Fruit fly (Drosophila melanogaster) whole organism, embryonic: Measurements from ENCODE around the gene Rpn10.
A peak's percentile ranks its signal among the peaks of the same experiment; 100 is the strongest.

ENCODE experiments used
- Bteb2 ChIP-seq: fragments of 200-800 bp; sonication (Bioruptor generic); optimal IDR thresholded peaks from 2 replicates; lab custom pipeline; 2016; ENCODE audit warnings: missing biosample characterization, missing genetic modification characterization
- CG10267 ChIP-seq: fragments of 200-800 bp; sonication (Bioruptor generic); optimal IDR thresholded peaks from 2 replicates; lab custom pipeline; 2018; ENCODE audit warnings: missing biosample characterization, mild to moderate bottlenecking, missing genetic modification characterization, moderate library complexity
- CG10274 ChIP-seq: fragments of 200-800 bp; sonication (Bioruptor generic); optimal IDR thresholded peaks from 3 replicates; lab custom pipeline; 2017; ENCODE audit warnings: missing biosample characterization, mild to moderate bottlenecking, missing genetic modification characterization
- CG10366 ChIP-seq: fragments of 200-800 bp; sonication (Bioruptor generic); IDR thresholded peaks from 2 replicates; pipeline ENCODE4 v1.3.6; 2022; ENCODE audit warnings: missing biosample characterization, missing genetic modification characterization
- CG11398 ChIP-seq: fragments of 200-800 bp; sonication (Bioruptor generic); optimal IDR thresholded peaks from 2 replicates; lab custom pipeline; 2016; ENCODE audit warnings: missing biosample characterization, missing genetic modification characterization
- CG11504 ChIP-seq: fragments of 200-800 bp; sonication (Bioruptor generic); optimal IDR thresholded peaks from 3 replicates; lab custom pipeline; 2019; ENCODE audit warnings: missing biosample characterization, mild to moderate bottlenecking, missing genetic modification characterization, moderate library complexity
- CG12155 ChIP-seq: fragments of 200-800 bp; sonication (Bioruptor generic); optimal IDR thresholded peaks from 3 replicates; lab custom pipeline; 2016; ENCODE audit warnings: missing biosample characterization, missing genetic modification characterization
- CG13296 ChIP-seq: fragments of 200-800 bp; sonication (Bioruptor generic); optimal IDR thresholded peaks from 3 replicates; lab custom pipeline; 2018; ENCODE audit warnings: missing biosample characterization, mild to moderate bottlenecking, missing genetic modification characterization
- CG3065 ChIP-seq: fragments of 200-800 bp; sonication (Bioruptor generic); optimal IDR thresholded peaks from 2 replicates; lab custom pipeline; 2016; ENCODE audit warnings: missing biosample characterization, missing genetic modification characterization
- CG32767 ChIP-seq: fragments of 200-800 bp; sonication (Bioruptor generic); IDR thresholded peaks from 2 replicates; pipeline ENCODE4 v1.3.6; 2022; ENCODE audit warnings: missing biosample characterization, missing genetic modification characterization
- CG34422 ChIP-seq: fragments of 200-800 bp; sonication (Bioruptor generic); IDR thresholded peaks from 3 replicates; pipeline ENCODE4 v1.3.6; 2022; ENCODE audit warnings: missing biosample characterization, missing genetic modification characterization
- CG4820 ChIP-seq: fragments of 200-800 bp; sonication (Bioruptor generic); optimal IDR thresholded peaks from 3 replicates; lab custom pipeline; 2016; ENCODE audit warnings: missing biosample characterization, missing genetic modification characterization
- CG6272 ChIP-seq: fragments of 200-800 bp; sonication (Bioruptor generic); IDR thresholded peaks from 2 replicates; pipeline ENCODE4 v1.3.6; 2022; ENCODE audit warnings: missing biosample characterization, missing genetic modification characterization
- CG7271 ChIP-seq: fragments of 200-800 bp; sonication (Bioruptor generic); optimal IDR thresholded peaks from 2 replicates; lab custom pipeline; 2018; ENCODE audit warnings: missing biosample characterization, mild to moderate bottlenecking, missing genetic modification characterization, moderate library complexity
- CG8924 ChIP-seq: fragments of 200-800 bp; optimal IDR thresholded peaks from 3 replicates; lab custom pipeline; 2019; ENCODE audit warnings: missing biosample characterization, mild to moderate bottlenecking, missing genetic modification characterization, moderate library complexity
- CG9215 ChIP-seq: fragments of 200-800 bp; sonication (Bioruptor generic); IDR thresholded peaks from 2 replicates; pipeline ENCODE4 v1.3.6; 2022; ENCODE audit warnings: missing biosample characterization, missing genetic modification characterization
- CG9817 ChIP-seq: fragments of 200-800 bp; sonication (Bioruptor generic); optimal IDR thresholded peaks from 2 replicates; lab custom pipeline; 2018; ENCODE audit warnings: missing biosample characterization, mild to moderate bottlenecking, missing genetic modification characterization, moderate library complexity
- CG9876 ChIP-seq: fragments of 200-800 bp; sonication (Bioruptor generic); optimal IDR thresholded peaks from 2 replicates; lab custom pipeline; 2016; ENCODE audit warnings: missing biosample characterization, missing genetic modification characterization
- CoRest ChIP-seq: fragments of 200-800 bp; sonication (Bioruptor generic); optimal IDR thresholded peaks from 3 replicates; lab custom pipeline; 2018; ENCODE audit warnings: missing biosample characterization, mild to moderate bottlenecking, missing genetic modification characterization, moderate library complexity
- Dbx ChIP-seq: fragments of 200-800 bp; sonication (Bioruptor generic); IDR thresholded peaks from 3 replicates; pipeline ENCODE4 v1.3.6; 2022; ENCODE audit warnings: missing biosample characterization, missing genetic modification characterization
- Dll ChIP-seq: fragments of 200-800 bp; sonication (Bioruptor generic); IDR thresholded peaks from 4 replicates; pipeline ENCODE4 v1.3.6; 2022; ENCODE audit warnings: missing biosample characterization, missing genetic modification characterization; ENCODE audit not compliant: partially characterized antibody
- E2f1 ChIP-seq: fragments of 200-800 bp; sonication (Bioruptor generic); IDR thresholded peaks from 2 replicates; pipeline ENCODE4 v1.3.6; 2022; ENCODE audit warnings: missing biosample characterization, missing genetic modification characterization
- Ets97D ChIP-seq: fragments of 200-800 bp; sonication (Bioruptor generic); optimal IDR thresholded peaks from 3 replicates; lab custom pipeline; 2016; ENCODE audit warnings: missing biosample characterization, missing genetic modification characterization
- Fer1 ChIP-seq: fragments of 200-800 bp; sonication (Bioruptor generic); optimal IDR thresholded peaks from 2 replicates; lab custom pipeline; 2017; ENCODE audit warnings: missing biosample characterization, mild to moderate bottlenecking, missing genetic modification characterization
- HLH4C ChIP-seq: fragments of 200-800 bp; sonication (Bioruptor generic); IDR thresholded peaks from 3 replicates; pipeline ENCODE4 v1.3.6; 2022; ENCODE audit warnings: missing biosample characterization, missing genetic modification characterization; ENCODE audit not compliant: partially characterized antibody
- Hey ChIP-seq: fragments of 200-800 bp; sonication (Bioruptor generic); optimal IDR thresholded peaks from 3 replicates; lab custom pipeline; 2018; ENCODE audit warnings: missing biosample characterization, mild to moderate bottlenecking, missing genetic modification characterization
- Hmr ChIP-seq: fragments of 200-800 bp; sonication (Bioruptor generic); optimal IDR thresholded peaks from 3 replicates; lab custom pipeline; 2017; ENCODE audit warnings: mild to moderate bottlenecking, missing biosample characterization, missing genetic modification reagents, missing genetic modification characterization
- Lim3 ChIP-seq: fragments of 200-800 bp; sonication (Bioruptor generic); IDR thresholded peaks from 2 replicates; pipeline ENCODE4 v1.3.6; 2022; ENCODE audit warnings: missing biosample characterization, missing genetic modification characterization
- NC2α ChIP-seq: fragments of 200-800 bp; sonication (Bioruptor generic); optimal IDR thresholded peaks from 2 replicates; lab custom pipeline; 2016; ENCODE audit warnings: missing biosample characterization, missing genetic modification characterization
- Side ChIP-seq: fragments of 200-800 bp; sonication (Bioruptor generic); optimal IDR thresholded peaks from 2 replicates; lab custom pipeline; 2016; ENCODE audit warnings: missing biosample characterization, missing genetic modification characterization
- amos ChIP-seq: fragments of 200-800 bp; sonication (Bioruptor generic); IDR thresholded peaks from 2 replicates; pipeline ENCODE4 v1.3.6; 2022; ENCODE audit warnings: missing biosample characterization, missing genetic modification characterization; ENCODE audit not compliant: partially characterized antibody
- ara ChIP-seq: fragments of 200-800 bp; sonication (Bioruptor generic); IDR thresholded peaks from 2 replicates; pipeline ENCODE4 v1.3.6; 2022; ENCODE audit warnings: missing biosample characterization, missing genetic modification characterization
- ase ChIP-seq: fragments of 200-800 bp; sonication (Bioruptor generic); IDR thresholded peaks from 3 replicates; pipeline ENCODE4 v1.3.6; 2022; ENCODE audit warnings: missing biosample characterization, missing genetic modification characterization
- bigmax ChIP-seq: fragments of 200-800 bp; sonication (Bioruptor generic); optimal IDR thresholded peaks from 2 replicates; lab custom pipeline; 2018; ENCODE audit warnings: missing biosample characterization, mild to moderate bottlenecking, missing genetic modification characterization
- cad ChIP-seq: fragments of >200 bp; optimal IDR thresholded peaks from 2 replicates; lab custom pipeline; 2017; ENCODE audit warnings: missing biosample characterization, missing genetic modification characterization
- cg ChIP-seq: fragments of 200-800 bp; sonication (Bioruptor generic); optimal IDR thresholded peaks from 3 replicates; lab custom pipeline; 2019; ENCODE audit warnings: missing biosample characterization, mild to moderate bottlenecking, missing genetic modification characterization, moderate library complexity
- en ChIP-seq: fragments of 200-800 bp; sonication (Bioruptor generic); optimal IDR thresholded peaks from 2 replicates; lab custom pipeline; 2016; ENCODE audit warnings: missing biosample characterization, missing genetic modification characterization
- ewg ChIP-seq: fragments of 200-800 bp; sonication (Bioruptor generic); optimal IDR thresholded peaks from 3 replicates; lab custom pipeline; 2017; ENCODE audit warnings: mild to moderate bottlenecking, missing biosample characterization, missing genetic modification reagents, missing genetic modification characterization
- grau ChIP-seq: fragments of 200-800 bp; optimal IDR thresholded peaks from 3 replicates; lab custom pipeline; 2019; ENCODE audit warnings: missing biosample characterization, mild to moderate bottlenecking, missing genetic modification characterization, moderate library complexity
- hth ChIP-seq: fragments of >200 bp; optimal IDR thresholded peaks from 2 replicates; lab custom pipeline; 2017; ENCODE audit warnings: inconsistent platforms
- nom ChIP-seq: fragments of 200-800 bp; sonication (Bioruptor generic); optimal IDR thresholded peaks from 2 replicates; lab custom pipeline; 2017; ENCODE audit warnings: missing biosample characterization, missing genetic modification characterization, mild to moderate bottlenecking, moderate library complexity, missing genetic modification reagents
- otp ChIP-seq: fragments of 200-800 bp; sonication (Bioruptor generic); IDR thresholded peaks from 3 replicates; pipeline ENCODE4, ENCODE4 v1.3.6; 2022; ENCODE audit warnings: missing biosample characterization, missing genetic modification characterization
- pnt ChIP-seq: fragments of 200-800 bp; sonication (Bioruptor generic); optimal IDR thresholded peaks from 3 replicates; lab custom pipeline; 2016; ENCODE audit warnings: missing biosample characterization, missing genetic modification characterization
- psq ChIP-seq: fragments of 200-800 bp; sonication (Bioruptor generic); optimal IDR thresholded peaks from 2 replicates; lab custom pipeline; 2017; ENCODE audit warnings: missing biosample characterization, missing genetic modification characterization
- sc ChIP-seq, 3 experiments: fragments of >200 bp in 2 of 3; fragments of 200-800 bp in 1 of 3; sonication (Bioruptor generic) in 1 of 3; optimal IDR thresholded peaks; 2 replicates in 2 of 3; 3 replicates in 1 of 3; lab custom pipeline; 2017; ENCODE audit warnings: mild to moderate bottlenecking in 1 of 3, missing biosample characterization in 1 of 3, missing genetic modification characterization in 1 of 3, missing genetic modification reagents in 1 of 3
- scrt ChIP-seq: fragments of 200-800 bp; sonication (Bioruptor generic); optimal IDR thresholded peaks from 2 replicates; lab custom pipeline; 2018; ENCODE audit warnings: missing biosample characterization, mild to moderate bottlenecking, missing genetic modification characterization, moderate library complexity
- slbo ChIP-seq: fragments of 200-800 bp; sonication (Bioruptor generic); IDR thresholded peaks from 2 replicates; pipeline ENCODE4 v1.3.6; 2022; ENCODE audit warnings: missing biosample characterization, missing genetic modification characterization
- ssp ChIP-seq: fragments of 200-800 bp; sonication (Bioruptor generic); IDR thresholded peaks from 2 replicates; pipeline ENCODE4 v1.3.6; 2022; ENCODE audit warnings: missing biosample characterization, missing genetic modification characterization
- tll ChIP-seq, 2 experiments: fragments of 200-800 bp in 1 of 2; fragments of >200 bp in 1 of 2; sonication (Bioruptor generic) in 1 of 2; optimal IDR thresholded peaks; 2 replicates each; lab custom pipeline; 2017 to 2019; ENCODE audit warnings: missing biosample characterization in 2 of 2, missing genetic modification characterization in 2 of 2, mild to moderate bottlenecking in 1 of 2, moderate library complexity in 1 of 2
- tna ChIP-seq: fragments of 200-800 bp; sonication (Bioruptor generic); IDR thresholded peaks from 2 replicates; pipeline ENCODE4 v1.3.6; 2022; ENCODE audit warnings: missing biosample characterization, missing genetic modification characterization; ENCODE audit not compliant: partially characterized antibody
- yki ChIP-seq: fragments of >200 bp; optimal IDR thresholded peaks from 3 replicates; lab custom pipeline; 2018
- zen2 ChIP-seq: fragments of 200-800 bp; sonication (Bioruptor generic); IDR thresholded peaks from 3 replicates; pipeline ENCODE4 v1.3.6; 2022; ENCODE audit warnings: missing biosample characterization, missing genetic modification characterization; ENCODE audit not compliant: partially characterized antibody

Gene Rpn10

DNA sequence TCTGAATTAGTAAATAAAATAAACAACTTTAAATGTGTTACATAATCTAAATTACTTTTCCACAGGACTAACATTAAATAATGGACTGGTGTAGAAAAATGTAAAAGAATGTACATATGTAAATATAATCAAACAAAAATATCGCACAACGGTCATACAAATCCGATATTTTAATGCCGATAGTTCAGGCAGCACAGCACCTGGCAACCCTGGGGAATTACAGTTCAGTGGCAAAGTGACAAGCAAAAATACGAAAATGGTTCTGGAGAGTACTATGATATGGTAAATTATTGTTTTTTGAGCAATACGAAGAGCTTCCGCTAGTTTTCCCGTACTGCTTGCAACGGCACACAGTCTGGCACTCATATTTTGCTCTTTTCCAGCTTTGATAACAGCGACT is at the start of gene Rpn10 (continued):
- TF ChIP-seq Fer1 (GFP tag; lab: Kevin White, UChicago) (peak; percentile 13), CG7271 (no peak), CG9215 (GFP tag; lab: Robert Waterston, UW) (no peak), cg (GFP tag; lab: Kevin White, UChicago) (no peak), CoRest (peak; percentile 67), CG34422 (GFP tag; lab: Robert Waterston, UW) (peak; percentile 61; the same call in 1 of the 3 replicates), CG10274 (GFP tag; lab: Kevin White, UChicago) (no peak), bigmax (GFP tag; lab: Kevin White, UChicago) (no peak), ssp (GFP tag; lab: Robert Waterston, UW) (no peak), CG10267 (peak; percentile 58), E2f1 (GFP tag; lab: Robert Waterston, UW) (no peak), CG32767 (no peak), Dbx (GFP tag; lab: Robert Waterston, UW) (peak; percentile 76), cad (GFP tag; lab: Kevin White, UChicago) (no peak), CG3065 (GFP tag; lab: Kevin White, UChicago) (no peak), Dll (GFP tag; lab: Robert Waterston, UW) (peak; percentile 95), Side (GFP tag; lab: Kevin White, UChicago) (peak; percentile 20), otp (GFP tag; lab: Robert Waterston, UW) (no peak), CG10366 (no peak), tna (GFP tag; lab: Robert Waterston, UW) (peak; percentile 94), Bteb2 (no peak), CG11398 (GFP tag; lab: Kevin White, UChicago) (no peak), CG4820 (GFP tag; lab: Kevin White, UChicago) (no peak), Hey (tag; lab: Kevin White, UChicago) (no peak), CG6272 (GFP tag; lab: Robert Waterston, UW) (no peak), Ets97D (GFP tag; lab: Kevin White, UChicago) (peak; percentile 76), CG11504 (tag; lab: Kevin White, UChicago) (no peak), NC2α (GFP tag; lab: Kevin White, UChicago) (peak; percentile 17), Hmr (no peak), ewg (GFP tag; lab: Kevin White, UChicago) (no peak), psq (GFP tag; lab: Kevin White, UChicago) (no peak), nom (GFP tag; lab: Kevin White, UChicago) (peak; percentile 8), ara (GFP tag; lab: Robert Waterston, UW) (no peak), slbo (GFP tag; lab: Robert Waterston, UW) (no peak), scrt (no peak), CG12155 (peak; percentile 42), CG8924 (tag; lab: Kevin White, UChicago) (no peak), CG13296 (GFP tag; lab: Kevin White, UChicago) (no peak), sc (optimal IDR thresholded peaks at IDR 0.05; lab: Kevin White, UChicago) (no peak), sc (GFP tag; optimal IDR thresholded peaks at IDR 0.05; lab: Kevin White, UChicago) (no peak), grau (no peak), CG9817 (no peak), en (no peak), hth (lab: Kevin White, UChicago) (no peak), CG9876 (GFP tag; lab: Kevin White, UChicago) (no peak), HLH4C (GFP tag; lab: Robert Waterston, UW) (peak; percentile 95), pnt (GFP tag; lab: Kevin White, UChicago) (no peak), zen2 (GFP tag; lab: Robert Waterston, UW) (peak; percentile 96), amos (GFP tag; lab: Robert Waterston, UW) (peak; percentile 99), ase (GFP tag; lab: Robert Waterston, UW) (no peak), Lim3 (GFP tag; lab: Robert Waterston, UW) (no peak), tll (GFP tag; optimal IDR thresholded peaks at IDR 0.05; lab: Kevin White, UChicago) (no peak), yki (lab: Kevin White, UChicago) (no peak)
